Comparison of ENCODE assay signal across 6 worm cellular contexts in genomic region chrX:3467004-3467761, ce11.
TF ChIP-seq lines count a peak whose summit lies in the region.

No protein-coding gene starts in this region.

TF ChIP-seq in whole organism, L1 larva, 84 proteins besides CTCF, POLR2A, EP300 and RAD21 (continues in another document):
- TF ChIP-seq unc-98 (GFP tag; IDR thresholded peaks at IDR 0.05; lab: Robert Waterston, UW): no peak
- peak; percentile 1 for TF ChIP-seq fkh-8 (tag; optimal IDR thresholded peaks at IDR 0.05; lab: Kevin White, UChicago)
- no peak for TF ChIP-seq irx-1 (tag; optimal IDR thresholded peaks at IDR 0.05; lab: Kevin White, UChicago)
- TF ChIP-seq pax-3 (tag; optimal IDR thresholded peaks at IDR 0.05; lab: Kevin White, UChicago): no peak
- TF ChIP-seq efl-1 (optimal IDR thresholded peaks at IDR 0.05; lab: Kevin White, UChicago): no peak
- TF ChIP-seq efl-1 (GFP tag; optimal IDR thresholded peaks at IDR 0.05 in 1 of 2; lab: Kevin White, UChicago): peak in 1 of 2 experiments; percentile 5
- no peak for TF ChIP-seq nhr-19 (GFP tag; conservative IDR thresholded peaks at IDR 0.05; lab: Robert Waterston, UW)
- no peak for TF ChIP-seq blmp-1 (tag; optimal IDR thresholded peaks at IDR 0.05; lab: Kevin White, UChicago)
- TF ChIP-seq tbx-2 (tag; optimal IDR thresholded peaks at IDR 0.05; lab: Kevin White, UChicago): no peak
- TF ChIP-seq zip-4 (GFP tag; optimal IDR thresholded peaks at IDR 0.05; lab: Kevin White, UChicago): no peak
- TF ChIP-seq nhr-20 (tag; optimal IDR thresholded peaks at IDR 0.05; lab: Kevin White, UChicago): no peak
- TF ChIP-seq lir-3 (tag; optimal IDR thresholded peaks at IDR 0.05; lab: Kevin White, UChicago; ENCODE audit: poor library complexity): no peak
- TF ChIP-seq mep-1 (tag; optimal IDR thresholded peaks at IDR 0.05; lab: Kevin White, UChicago): no peak
- no peak for TF ChIP-seq aly-2 (tag; optimal IDR thresholded peaks at IDR 0.05; lab: Kevin White, UChicago)
- TF ChIP-seq egl-13 (tag; optimal IDR thresholded peaks at IDR 0.05; lab: Kevin White, UChicago): no peak
- peak; percentile 8 for TF ChIP-seq lin-14 (GFP tag; optimal IDR thresholded peaks at IDR 0.05; lab: Kevin White, UChicago)

TF ChIP-seq in whole organism, L2 larva, 48 proteins besides CTCF, POLR2A, EP300 and RAD21:
- TF ChIP-seq nhr-25 (tag; optimal IDR thresholded peaks at IDR 0.05; lab: Kevin White, UChicago): no peak
- TF ChIP-seq unc-55 (GFP tag; optimal IDR thresholded peaks at IDR 0.05; lab: Kevin White, UChicago): peak; percentile 28
- no peak for TF ChIP-seq mbf-1 (tag; optimal IDR thresholded peaks at IDR 0.05; lab: Kevin White, UChicago)

TF ChIP-seq in whole organism, early embryonic, 17 proteins besides CTCF, POLR2A, EP300 and RAD21:
- peak; percentile 65 for TF ChIP-seq hmg-4 (GFP tag; optimal IDR thresholded peaks at IDR 0.05; lab: Kevin White, UChicago)
- TF ChIP-seq tbx-37 (GFP tag; conservative IDR thresholded peaks at IDR 0.05; lab: Robert Waterston, UW): no peak
- TF ChIP-seq aly-1 (tag; optimal IDR thresholded peaks at IDR 0.05; lab: Kevin White, UChicago): no peak

TF ChIP-seq in whole organism, late embryonic, 69 proteins besides CTCF, POLR2A, EP300 and RAD21:
- TF ChIP-seq ceh-48 (tag; optimal IDR thresholded peaks at IDR 0.05; lab: Kevin White, UChicago) (peak; percentile 36), unc-42 (tag; optimal IDR thresholded peaks at IDR 0.05; lab: Kevin White, UChicago) (peak; percentile 56), dmd-4 (tag; optimal IDR thresholded peaks at IDR 0.05; lab: Kevin White, UChicago; ENCODE audit: borderline replicate concordance) (no peak), ceh-31 (tag; optimal IDR thresholded peaks at IDR 0.05; lab: Kevin White, UChicago) (peak; percentile 26), ceh-24 (tag; optimal IDR thresholded peaks at IDR 0.05; lab: Kevin White, UChicago) (no peak), nhr-232 (tag; optimal IDR thresholded peaks at IDR 0.05; lab: Kevin White, UChicago) (no peak), elt-2 (tag; optimal IDR thresholded peaks at IDR 0.05; lab: Kevin White, UChicago) (peak; percentile 61), tbx-2 (tag; optimal IDR thresholded peaks at IDR 0.05; lab: Kevin White, UChicago) (peak; percentile 9), pha-2 (tag; optimal IDR thresholded peaks at IDR 0.05; lab: Kevin White, UChicago) (no peak), sdc-2 (tag; optimal IDR thresholded peaks at IDR 0.05; lab: Kevin White, UChicago) (peak; percentile 42)

TF ChIP-seq in whole organism, midembryonic, 9 proteins besides CTCF, POLR2A, EP300 and RAD21:
- TF ChIP-seq T22C8.4 (GFP tag; IDR thresholded peaks at IDR 0.05; lab: Robert Waterston, UW): peak; percentile 62; the same call in 1 of the 2 replicates
- TF ChIP-seq flt-1 (GFP tag; IDR thresholded peaks at IDR 0.05; lab: Robert Waterston, UW): peak; percentile 36; the same call in 1 of the 2 replicates
- TF ChIP-seq ztf-23 (GFP tag; IDR thresholded peaks at IDR 0.05; lab: Robert Waterston, UW): 0 out of 2 replicates have a peak, but pooled peaks have one; percentile 35
- no peak for TF ChIP-seq cog-1 (tag; optimal IDR thresholded peaks at IDR 0.05; lab: Kevin White, UChicago)
- no peak for TF ChIP-seq ref-1 (GFP tag; conservative IDR thresholded peaks at IDR 0.05; lab: Robert Waterston, UW)

TF ChIP-seq in whole organism, mixed stage, embryonic, 35 proteins besides CTCF, POLR2A, EP300 and RAD21:
- TF ChIP-seq pha-4 (tag; optimal IDR thresholded peaks at IDR 0.05; lab: Kevin White, UChicago): no peak
- peak; percentile 13 for TF ChIP-seq unc-120 (tag; optimal IDR thresholded peaks at IDR 0.05; lab: Kevin White, UChicago; ENCODE audit: poor library complexity, severe bottlenecking)
- TF ChIP-seq cnd-1 (tag; optimal IDR thresholded peaks at IDR 0.05; lab: Kevin White, UChicago): peak; percentile 81
- peak; percentile 77 for TF ChIP-seq elt-1 (tag; optimal IDR thresholded peaks at IDR 0.05; lab: Kevin White, UChicago; ENCODE audit: borderline replicate concordance, insufficient read depth)
- peak; percentile 2 for TF ChIP-seq mep-1 (tag; optimal IDR thresholded peaks at IDR 0.05; lab: Kevin White, UChicago)
- no peak for TF ChIP-seq drap-1 (GFP tag; optimal IDR thresholded peaks at IDR 0.05; lab: Kevin White, UChicago)
- no peak for TF ChIP-seq zip-8 (tag; optimal IDR thresholded peaks at IDR 0.05; lab: Kevin White, UChicago)
- peak; percentile 60 for TF ChIP-seq nhr-2 (tag; optimal IDR thresholded peaks at IDR 0.05; lab: Kevin White, UChicago)
- TF ChIP-seq ceh-39 (tag; optimal IDR thresholded peaks at IDR 0.05; lab: Kevin White, UChicago): peak; percentile 28
- TF ChIP-seq lin-13 (tag; optimal IDR thresholded peaks at IDR 0.05; lab: Kevin White, UChicago): no peak
- no peak for TF ChIP-seq unc-39 (tag; optimal IDR thresholded peaks at IDR 0.05; lab: Kevin White, UChicago)
- TF ChIP-seq lsy-2 (tag; optimal IDR thresholded peaks at IDR 0.05; lab: Kevin White, UChicago): no peak
- no peak for TF ChIP-seq nhr-237 (tag; optimal IDR thresholded peaks at IDR 0.05; lab: Kevin White, UChicago)
- TF ChIP-seq unc-62 (GFP tag; optimal IDR thresholded peaks at IDR 0.05; lab: Kevin White, UChicago): no peak
- TF ChIP-seq sptf-1 (tag; optimal IDR thresholded peaks at IDR 0.05; lab: Kevin White, UChicago): peak; percentile 26
- TF ChIP-seq ham-2 (GFP tag; optimal IDR thresholded peaks at IDR 0.05; lab: Kevin White, UChicago): peak; percentile 33
- TF ChIP-seq ces-1 (GFP tag; optimal IDR thresholded peaks at IDR 0.05; lab: Kevin White, UChicago): peak; percentile 48
- TF ChIP-seq mab-5 (tag; optimal IDR thresholded peaks at IDR 0.05; lab: Kevin White, UChicago): no peak
- TF ChIP-seq tbx-8 (GFP tag; optimal IDR thresholded peaks at IDR 0.05; lab: Kevin White, UChicago): no peak
- TF ChIP-seq ztf-11 (tag; optimal IDR thresholded peaks at IDR 0.05; lab: Kevin White, UChicago): no peak
- peak; percentile 43 for TF ChIP-seq mls-2 (tag; optimal IDR thresholded peaks at IDR 0.05; lab: Kevin White, UChicago)
- TF ChIP-seq bed-3 (GFP tag; optimal IDR thresholded peaks at IDR 0.05; lab: Kevin White, UChicago): no peak

Comparison
In these comparisons a context has a peak if more than half of its experiments do, and no peak if none do; other contexts are left out.
1. Of the 10 proteins assayed by ChIP-seq in both whole organism, L1 larva and whole organism, late embryonic: peak only in whole organism, L1 larva: none; only in whole organism, late embryonic: elt-2 and tbx-2; in both: none; in neither: 8.